Fruit fly (Drosophila melanogaster): ENCODE data around the gene shf.

DNA sequence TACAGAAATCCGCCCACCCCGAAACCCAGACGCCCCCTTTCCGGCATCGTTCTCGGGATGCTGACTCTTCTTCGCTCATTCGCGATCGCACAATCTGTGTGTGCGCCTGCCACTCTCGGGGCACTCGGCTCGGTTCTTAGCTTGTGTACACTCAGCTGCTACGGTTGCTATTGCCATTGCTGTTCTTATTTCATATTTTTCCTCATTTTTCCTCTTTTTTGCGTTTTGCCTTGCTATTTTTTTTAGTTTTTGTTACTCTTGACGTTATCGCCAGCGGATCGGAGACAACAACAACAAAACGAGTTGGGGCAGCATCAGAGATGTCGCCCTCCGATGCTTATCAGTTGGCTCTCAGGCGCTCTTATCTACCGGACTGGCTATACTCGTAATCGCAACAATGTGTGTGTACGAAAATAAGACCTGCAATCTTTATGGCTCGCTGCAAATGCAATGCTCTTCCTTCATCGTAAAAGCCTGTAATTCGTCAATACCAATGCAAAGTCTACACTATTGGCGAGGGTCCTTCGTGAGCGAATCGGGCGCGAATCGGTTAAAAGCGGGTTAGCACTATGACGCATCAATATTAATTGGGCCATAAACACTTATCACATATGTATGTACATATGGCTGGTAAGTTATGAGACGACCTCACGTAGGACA lies 48.7 kb downstream of the shf start:
- TF ChIP-seq usp (GFP tag; optimal IDR thresholded peaks at IDR 0.05) = no peak
- TF ChIP-seq Dll (optimal IDR thresholded peaks at IDR 0.05) = no peak
